Fruit fly (Drosophila melanogaster) Kc167 (cell line): ENCODE data around the gene RpS6.

Experiments used
- Sin3A ChIP-seq: fragments of >200 bp; optimal IDR thresholded peaks from 2 replicates; lab custom pipeline; 2018; ENCODE audit warnings: missing external identifiers
- h ChIP-seq: fragments of >200 bp; optimal IDR thresholded peaks from 3 replicates; lab custom pipeline; 2018; ENCODE audit warnings: missing external identifiers
- insv ChIP-seq: fragments of >200 bp; optimal IDR thresholded peaks from 3 replicates; lab custom pipeline; 2018; ENCODE audit warnings: missing external identifiers
- ttk ChIP-seq: sonication (Bioruptor generic); optimal IDR thresholded peaks from 2 replicates; lab custom pipeline; 2017; ENCODE audit warnings: missing external identifiers

dm6 chrX:7881579-7881978 is 19.6 kb downstream of the RpS6 start, which contains the start of gene Ir7e:
- no peak for TF ChIP-seq Sin3A (lab: Kevin White, UChicago)
- no peak for TF ChIP-seq insv (lab: Kevin White, UChicago)
- TF ChIP-seq ttk: no peak
- no peak for TF ChIP-seq h (lab: Kevin White, UChicago)
